Fruit fly (Drosophila melanogaster) whole organism, prepupa: ENCODE data around the gene CG32987.
A peak's percentile ranks its signal among the peaks of the same experiment; 100 is the strongest.

Experiments
- Blimp-1 ChIP-seq: fragments of 200-800 bp; sonication (Bioruptor generic); optimal IDR thresholded peaks from 3 replicates; lab custom pipeline; 2017; ENCODE audit warnings: missing biosample characterization, missing genetic modification characterization, mild to moderate bottlenecking, moderate library complexity, missing genetic modification reagents
- CG10631 ChIP-seq: fragments of 200-800 bp; sonication (Bioruptor generic); optimal IDR thresholded peaks from 2 replicates; lab custom pipeline; 2016; ENCODE audit warnings: missing biosample characterization, missing genetic modification characterization
- CG10669 ChIP-seq: fragments of 200-800 bp; sonication (Bioruptor generic); optimal IDR thresholded peaks from 3 replicates; lab custom pipeline; 2018; ENCODE audit warnings: missing biosample characterization, mild to moderate bottlenecking, missing genetic modification characterization, moderate library complexity
- CG11902 ChIP-seq: fragments of 200-800 bp; sonication (Bioruptor generic); optimal IDR thresholded peaks from 3 replicates; lab custom pipeline; 2016; ENCODE audit warnings: missing biosample characterization, missing genetic modification characterization
- CG16779 ChIP-seq: fragments of 200-800 bp; sonication (Bioruptor generic); optimal IDR thresholded peaks from 3 replicates; lab custom pipeline; 2017; ENCODE audit warnings: missing biosample characterization, mild to moderate bottlenecking, missing genetic modification characterization
- CG3032 ChIP-seq: fragments of 200-800 bp; optimal IDR thresholded peaks from 2 replicates; lab custom pipeline; 2019; ENCODE audit warnings: missing biosample characterization, mild to moderate bottlenecking, missing genetic modification characterization, moderate library complexity
- CG31627 ChIP-seq: fragments of 200-800 bp; sonication (Bioruptor generic); optimal IDR thresholded peaks from 3 replicates; lab custom pipeline; 2016; ENCODE audit warnings: missing biosample characterization, missing genetic modification characterization
- CG32006 ChIP-seq: fragments of 200-800 bp; sonication (Bioruptor generic); optimal IDR thresholded peaks from 3 replicates; lab custom pipeline; 2017; ENCODE audit warnings: missing biosample characterization, mild to moderate bottlenecking, missing genetic modification characterization
- CG34406 ChIP-seq: fragments of 200-800 bp; sonication (Bioruptor generic); optimal IDR thresholded peaks from 3 replicates; lab custom pipeline; 2016; ENCODE audit warnings: missing biosample characterization, missing genetic modification characterization
- CG3919 ChIP-seq: fragments of 200-800 bp; sonication (Bioruptor generic); optimal IDR thresholded peaks from 3 replicates; lab custom pipeline; 2016; ENCODE audit warnings: missing biosample characterization, missing genetic modification characterization
- CG4318 ChIP-seq: fragments of 200-800 bp; sonication (Bioruptor generic); optimal IDR thresholded peaks from 3 replicates; lab custom pipeline; 2017; ENCODE audit warnings: missing biosample characterization, mild to moderate bottlenecking, missing genetic modification characterization
- CG6163 ChIP-seq: fragments of 200-800 bp; sonication (Bioruptor generic); IDR thresholded peaks from 3 replicates; pipeline ENCODE4 v1.3.6; 2022; ENCODE audit warnings: missing biosample characterization, missing genetic modification characterization
- CG6276 ChIP-seq: fragments of 200-800 bp; sonication (Bioruptor generic); optimal IDR thresholded peaks from 2 replicates; lab custom pipeline; 2017; ENCODE audit warnings: missing biosample characterization, mild to moderate bottlenecking, missing genetic modification characterization
- CG6854 ChIP-seq: fragments of 200-800 bp; sonication (Bioruptor generic); optimal IDR thresholded peaks from 2 replicates; lab custom pipeline; 2017; ENCODE audit warnings: missing biosample characterization, mild to moderate bottlenecking, missing genetic modification characterization
- CG8319 ChIP-seq: fragments of 200-800 bp; sonication (Bioruptor generic); optimal IDR thresholded peaks from 3 replicates; lab custom pipeline; 2016; ENCODE audit warnings: missing biosample characterization, missing genetic modification characterization
- CG8632 ChIP-seq: fragments of 200-800 bp; sonication (Bioruptor generic); optimal IDR thresholded peaks from 3 replicates; lab custom pipeline; 2016; ENCODE audit warnings: missing biosample characterization, missing genetic modification characterization
- CG9139 ChIP-seq: fragments of 200-800 bp; sonication (Bioruptor generic); optimal IDR thresholded peaks from 3 replicates; lab custom pipeline; 2017; ENCODE audit warnings: missing biosample characterization, mild to moderate bottlenecking, missing genetic modification characterization
- Eip75B ChIP-seq: fragments of 200-800 bp; sonication (Bioruptor generic); optimal IDR thresholded peaks from 3 replicates; lab custom pipeline; 2016; ENCODE audit warnings: missing biosample characterization, missing genetic modification characterization
- Eip93F ChIP-seq: fragments of 200-800 bp; sonication (Bioruptor generic); optimal IDR thresholded peaks from 2 replicates; lab custom pipeline; 2016; ENCODE audit warnings: missing biosample characterization, mild to moderate bottlenecking, missing genetic modification characterization
- Ets21C ChIP-seq: fragments of 200-800 bp; sonication (Bioruptor generic); optimal IDR thresholded peaks from 3 replicates; lab custom pipeline; 2016; ENCODE audit warnings: missing biosample characterization, missing genetic modification characterization
- Ets96B ChIP-seq: fragments of 200-800 bp; optimal IDR thresholded peaks from 2 replicates; lab custom pipeline; 2019; ENCODE audit warnings: missing biosample characterization, mild to moderate bottlenecking, missing genetic modification characterization, moderate library complexity
- Gug ChIP-seq: fragments of 200-800 bp; sonication (Bioruptor generic); IDR thresholded peaks from 2 replicates; pipeline ENCODE4 v1.3.6; 2022; ENCODE audit warnings: missing biosample characterization, missing genetic modification characterization
- Hr38 ChIP-seq: sonication (Bioruptor generic); optimal IDR thresholded peaks from 2 replicates; lab custom pipeline; 2016; ENCODE audit warnings: missing biosample characterization, missing genetic modification characterization
- Lpt ChIP-seq: fragments of 200-800 bp; sonication (Bioruptor generic); optimal IDR thresholded peaks from 3 replicates; lab custom pipeline; 2016; ENCODE audit warnings: missing biosample characterization, missing genetic modification characterization
- Met ChIP-seq: fragments of 200-800 bp; sonication (Bioruptor generic); optimal IDR thresholded peaks from 3 replicates; lab custom pipeline; 2016; ENCODE audit warnings: missing biosample characterization, missing genetic modification characterization
- Smox ChIP-seq: fragments of 200-800 bp; sonication (Bioruptor generic); optimal IDR thresholded peaks from 3 replicates; lab custom pipeline; 2016; ENCODE audit warnings: missing biosample characterization, missing genetic modification characterization
- Sox102F ChIP-seq: fragments of 200-800 bp; sonication (Bioruptor generic); optimal IDR thresholded peaks from 2 replicates; lab custom pipeline; 2016; ENCODE audit warnings: missing biosample characterization, mild to moderate bottlenecking, missing genetic modification characterization
- Sox14 ChIP-seq: fragments of 200-800 bp; sonication (Bioruptor generic); optimal IDR thresholded peaks from 3 replicates; lab custom pipeline; 2016; ENCODE audit warnings: missing biosample characterization, missing genetic modification characterization
- Sox15 ChIP-seq: fragments of 200-800 bp; sonication (Bioruptor generic); optimal IDR thresholded peaks from 3 replicates; lab custom pipeline; 2016; ENCODE audit warnings: missing biosample characterization, missing genetic modification characterization
- achi ChIP-seq: fragments of 200-800 bp; sonication (Bioruptor generic); optimal IDR thresholded peaks from 3 replicates; lab custom pipeline; 2016; ENCODE audit warnings: missing biosample characterization, missing genetic modification characterization
- dsx ChIP-seq: fragments of 200-800 bp; optimal IDR thresholded peaks from 3 replicates; lab custom pipeline; 2019; ENCODE audit warnings: missing biosample characterization, mild to moderate bottlenecking, missing genetic modification characterization, moderate library complexity; ENCODE audit not compliant: poor library complexity, severe bottlenecking
- eg ChIP-seq: fragments of 200-800 bp; sonication (Bioruptor generic); IDR thresholded peaks from 3 replicates; pipeline ENCODE4 v1.3.6; 2022; ENCODE audit warnings: missing biosample characterization, missing genetic modification characterization
- fd85E ChIP-seq: fragments of 200-800 bp; sonication (Bioruptor generic); optimal IDR thresholded peaks from 3 replicates; lab custom pipeline; 2016; ENCODE audit warnings: missing biosample characterization, missing genetic modification characterization
- fkh ChIP-seq: fragments of 200-800 bp; sonication (Bioruptor generic); optimal IDR thresholded peaks from 3 replicates; lab custom pipeline; 2017; ENCODE audit warnings: missing biosample characterization, mild to moderate bottlenecking, missing genetic modification characterization, moderate library complexity
- net ChIP-seq: fragments of 200-800 bp; sonication (Bioruptor generic); optimal IDR thresholded peaks from 3 replicates; lab custom pipeline; 2016; ENCODE audit warnings: missing biosample characterization, missing genetic modification characterization
- salr ChIP-seq, 2 experiments: fragments of 200-800 bp; sonication (Bioruptor generic); optimal IDR thresholded peaks; 3 replicates each; lab custom pipeline; 2016 to 2018; ENCODE audit warnings: missing biosample characterization in 2 of 2, missing genetic modification characterization in 2 of 2, mild to moderate bottlenecking in 1 of 2
- spab ChIP-seq: fragments of 200-800 bp; sonication (Bioruptor generic); optimal IDR thresholded peaks from 2 replicates; lab custom pipeline; 2017; ENCODE audit warnings: missing biosample characterization, mild to moderate bottlenecking, missing genetic modification characterization, missing genetic modification reagents
- ss ChIP-seq, 2 experiments: fragments of 200-800 bp; sonication (Bioruptor generic); optimal IDR thresholded peaks; 2 replicates in 1 of 2; 3 replicates in 1 of 2; lab custom pipeline; 2017 to 2018; ENCODE audit warnings: mild to moderate bottlenecking in 2 of 2, missing biosample characterization in 2 of 2, missing genetic modification characterization in 2 of 2, moderate library complexity in 1 of 2
- svp ChIP-seq: fragments of 200-800 bp; sonication (Bioruptor generic); peaks from one replicate; lab custom pipeline; 2016; ENCODE audit warnings: missing biosample characterization, missing genetic modification characterization
- vri ChIP-seq: fragments of 200-800 bp; sonication (Bioruptor generic); optimal IDR thresholded peaks from 3 replicates; lab custom pipeline; 2016; ENCODE audit warnings: missing biosample characterization, mild to moderate bottlenecking, missing genetic modification characterization

CG32987 gene

dm6 chr2L:8860767-8861166 is 2.8 kb upstream of the CG32987 start (continued):
- TF ChIP-seq Hr38 (GFP tag; lab: Kevin White, UChicago): no peak
- no peak for TF ChIP-seq fd85E (GFP tag; lab: Kevin White, UChicago)
- no peak for TF ChIP-seq Lpt (GFP tag; lab: Kevin White, UChicago)
- TF ChIP-seq Ets21C: peak; percentile 37
- TF ChIP-seq ss (GFP tag; optimal IDR thresholded peaks at IDR 0.05; lab: Kevin White, UChicago): peak in 1 of 2 experiments; percentile 28
- peak; percentile 38 for TF ChIP-seq Sox102F (GFP tag; lab: Kevin White, UChicago)
- peak; percentile 24 for TF ChIP-seq Blimp-1 (GFP tag; lab: Kevin White, UChicago)
- TF ChIP-seq CG6163 (GFP tag; lab: Robert Waterston, UW): peak; percentile 63; the same call in 2 of the 3 replicates
- TF ChIP-seq CG16779 (tag; lab: Kevin White, UChicago): peak; percentile 10
- peak; percentile 13 for TF ChIP-seq CG9139 (GFP tag; lab: Kevin White, UChicago)
- peak; percentile 21; the same call in 1 of the 2 replicates for TF ChIP-seq Gug
- TF ChIP-seq Sox15 (GFP tag; lab: Kevin White, UChicago): no peak
- TF ChIP-seq fkh: no peak
- peak; percentile 56 for TF ChIP-seq CG3032 (tag; lab: Kevin White, UChicago)
- peak; percentile 19 for TF ChIP-seq CG10631 (GFP tag; lab: Kevin White, UChicago)
- no peak for TF ChIP-seq net
- peak; percentile 64 for TF ChIP-seq Met (GFP tag; lab: Kevin White, UChicago)
- peak; percentile 62 for TF ChIP-seq CG10669 (GFP tag; lab: Kevin White, UChicago)
- no peak for TF ChIP-seq CG4318 (GFP tag; lab: Kevin White, UChicago)
- peak; percentile 10 for TF ChIP-seq CG11902
- peak; percentile 19 for TF ChIP-seq dsx (GFP tag; lab: Kevin White, UChicago)
- no peak for TF ChIP-seq CG8319 (GFP tag; lab: Kevin White, UChicago)
- peak; percentile 28 for TF ChIP-seq CG34406 (GFP tag; lab: Kevin White, UChicago)
- no peak for TF ChIP-seq CG8632 (GFP tag; lab: Kevin White, UChicago)
- peak; percentile 46 for TF ChIP-seq achi (GFP tag; lab: Kevin White, UChicago)
- TF ChIP-seq Sox14: peak; percentile 21
- no peak for TF ChIP-seq CG6854 (GFP tag; lab: Kevin White, UChicago)
- no peak for TF ChIP-seq vri
- peak; percentile 76 for TF ChIP-seq svp
- TF ChIP-seq Smox (GFP tag; lab: Kevin White, UChicago): peak; percentile 42
- no peak for TF ChIP-seq salr (GFP tag; optimal IDR thresholded peaks at IDR 0.05; lab: Kevin White, UChicago)
- peak; percentile 58 for TF ChIP-seq CG31627
- no peak for TF ChIP-seq CG6276 (GFP tag; lab: Kevin White, UChicago)
- TF ChIP-seq Eip93F: no peak
- peak; percentile 43 for TF ChIP-seq CG32006
- peak; percentile 31 for TF ChIP-seq spab (GFP tag; lab: Kevin White, UChicago)
- peak; percentile 50 for TF ChIP-seq Eip75B (GFP tag; lab: Kevin White, UChicago)

dm6 chr2L:8862476-8862875 is 1.1 kb upstream of the CG32987 start, which contains the start of gene CG32986:
TSS of gene CG32986 (plus strand) at chr2L:8862776.
- TF ChIP-seq Gug (no peak), Ets96B (tag; lab: Kevin White, UChicago) (no peak), Ets21C (no peak), CG3919 (GFP tag; lab: Kevin White, UChicago) (no peak), eg (GFP tag; lab: Robert Waterston, UW) (no peak), salr (GFP tag; optimal IDR thresholded peaks at IDR 0.05; lab: Kevin White, UChicago) (no peak), CG10631 (GFP tag; lab: Kevin White, UChicago) (no peak), CG11902 (no peak)
